ENCODE assay signal across 5 fruit fly cellular contexts in genomic region chr3R:23139634-23140010, dm6.
TF ChIP-seq lines count a peak whose summit lies in the region.

No protein-coding gene starts in this region.

- TF ChIP-seq CTCF in whole organism, embryonic (GFP tag; optimal IDR thresholded peaks at IDR 0.05; lab: Kevin White, UChicago), result no peak

TF ChIP-seq in whole organism, adult, 20 proteins besides CTCF, POLR2A, EP300 and RAD21 (continues in another document):
- peak; percentile 41 for TF ChIP-seq CG12768 (GFP tag; optimal IDR thresholded peaks at IDR 0.05; lab: Kevin White, UChicago)
- TF ChIP-seq ovo (GFP tag; optimal IDR thresholded peaks at IDR 0.05; lab: Kevin White, UChicago), result no peak
- peak; percentile 5 for TF ChIP-seq pad (GFP tag; optimal IDR thresholded peaks at IDR 0.05; lab: Kevin White, UChicago)
- TF ChIP-seq cnc (optimal IDR thresholded peaks at IDR 0.05; lab: Kevin White, UChicago), result no peak
- TF ChIP-seq Crg-1 (GFP tag; optimal IDR thresholded peaks at IDR 0.05; lab: Kevin White, UChicago), result no peak
- no peak for TF ChIP-seq CG1620 (GFP tag; optimal IDR thresholded peaks at IDR 0.05; lab: Kevin White, UChicago)
- peak; percentile 11 for TF ChIP-seq CG7101 (tag; optimal IDR thresholded peaks at IDR 0.05; lab: Kevin White, UChicago)
- no peak for TF ChIP-seq bab1 (GFP tag; optimal IDR thresholded peaks at IDR 0.05; lab: Kevin White, UChicago)
- TF ChIP-seq CG5204 (GFP tag; optimal IDR thresholded peaks at IDR 0.05; lab: Kevin White, UChicago), result no peak
- TF ChIP-seq toe (GFP tag; optimal IDR thresholded peaks at IDR 0.05; lab: Kevin White, UChicago), result peak; percentile 14
- TF ChIP-seq Clk (GFP tag; optimal IDR thresholded peaks at IDR 0.05; lab: Kevin White, UChicago), result peak; percentile 15
- TF ChIP-seq CG33017 (tag; optimal IDR thresholded peaks at IDR 0.05; lab: Kevin White, UChicago), result no peak
- TF ChIP-seq Hr96 (GFP tag; optimal IDR thresholded peaks at IDR 0.05; lab: Kevin White, UChicago), result peak; percentile 1
- no peak for TF ChIP-seq CG14711 (tag; optimal IDR thresholded peaks at IDR 0.05; lab: Kevin White, UChicago)
- TF ChIP-seq cic (GFP tag; optimal IDR thresholded peaks at IDR 0.05; lab: Kevin White, UChicago), result no peak
- peak; percentile 28 for TF ChIP-seq Mnt (GFP tag; optimal IDR thresholded peaks at IDR 0.05; lab: Kevin White, UChicago)
- TF ChIP-seq kay (GFP tag; lab: Kevin White, UChicago; ENCODE audit: borderline replicate concordance), result no peak
- peak; percentile 37 for TF ChIP-seq CG7045 (GFP tag; optimal IDR thresholded peaks at IDR 0.05; lab: Kevin White, UChicago)
- no peak for TF ChIP-seq tj (GFP tag; optimal IDR thresholded peaks at IDR 0.05; lab: Kevin White, UChicago)

TF ChIP-seq in whole organism, embryonic, 481 proteins besides CTCF, POLR2A, EP300 and RAD21 (continues in another document):
- TF ChIP-seq ranshi (GFP tag; IDR thresholded peaks at IDR 0.05; lab: Robert Waterston, UW) (peak; percentile 37; the same call in 1 of the 2 replicates), CG14667 (GFP tag; IDR thresholded peaks at IDR 0.05; lab: Robert Waterston, UW) (no peak), CG9215 (GFP tag; IDR thresholded peaks at IDR 0.05; lab: Robert Waterston, UW) (0 out of 2 replicates have a peak, but pooled peaks have one; percentile 33), CG12769 (tag; optimal IDR thresholded peaks at IDR 0.05; lab: Kevin White, UChicago) (peak; percentile 36), gem (tag; optimal IDR thresholded peaks at IDR 0.05; lab: Kevin White, UChicago) (peak; percentile 19), aop (GFP tag; IDR thresholded peaks at IDR 0.05; lab: Robert Waterston, UW) (no peak), slbo (GFP tag; IDR thresholded peaks at IDR 0.05; lab: Robert Waterston, UW) (peak; percentile 41; the same call in 1 of the 2 replicates), twi (tag; optimal IDR thresholded peaks at IDR 0.05; lab: Kevin White, UChicago) (no peak), unpg (GFP tag; optimal IDR thresholded peaks at IDR 0.05; lab: Kevin White, UChicago) (no peak), fd64A (GFP tag; optimal IDR thresholded peaks at IDR 0.05; lab: Kevin White, UChicago) (no peak), lab (GFP tag; optimal IDR thresholded peaks at IDR 0.05; lab: Kevin White, UChicago) (peak; percentile 25), Rfx (GFP tag; IDR thresholded peaks at IDR 0.05; lab: Robert Waterston, UW) (peak; percentile 7; the same call in 1 of the 2 replicates), vfl (GFP tag; optimal IDR thresholded peaks at IDR 0.05; lab: Kevin White, UChicago) (no peak), cwo (GFP tag; optimal IDR thresholded peaks at IDR 0.05; lab: Kevin White, UChicago) (peak; percentile 84), CG32532 (GFP tag; IDR thresholded peaks at IDR 0.05; lab: Robert Waterston, UW) (0 out of 2 replicates have a peak, but pooled peaks have one; percentile 8), hkb (optimal IDR thresholded peaks at IDR 0.05; lab: Kevin White, UChicago) (no peak), hkb (GFP tag; IDR thresholded peaks at IDR 0.05; lab: Robert Waterston, UW) (no peak), CHES-1-like (GFP tag; optimal IDR thresholded peaks at IDR 0.05; lab: Kevin White, UChicago) (no peak)

TF ChIP-seq in whole organism, prepupa, 60 proteins besides CTCF, POLR2A, EP300 and RAD21:
- no peak for TF ChIP-seq fd59A (GFP tag; optimal IDR thresholded peaks at IDR 0.05; lab: Kevin White, UChicago)
- no peak for TF ChIP-seq net (GFP tag; optimal IDR thresholded peaks at IDR 0.05; lab: Kevin White, UChicago)
- peak; percentile 1 for TF ChIP-seq CG32006 (GFP tag; optimal IDR thresholded peaks at IDR 0.05; lab: Kevin White, UChicago)
- TF ChIP-seq CG10669 (GFP tag; optimal IDR thresholded peaks at IDR 0.05; lab: Kevin White, UChicago), result no peak
- no peak for TF ChIP-seq Ets96B (tag; optimal IDR thresholded peaks at IDR 0.05; lab: Kevin White, UChicago)
- TF ChIP-seq fkh (GFP tag; optimal IDR thresholded peaks at IDR 0.05; lab: Kevin White, UChicago), result peak; percentile 11
- no peak for TF ChIP-seq lz (GFP tag; optimal IDR thresholded peaks at IDR 0.05; lab: Kevin White, UChicago)

TF ChIP-seq in whole organism, pupa, 21 proteins besides CTCF, POLR2A, EP300 and RAD21:
- TF ChIP-seq gl (tag; optimal IDR thresholded peaks at IDR 0.05; lab: Kevin White, UChicago) (no peak), CG4496 (GFP tag; IDR thresholded peaks at IDR 0.05; lab: Robert Waterston, UW) (peak; percentile 27; the same call in 1 of the 3 replicates)

TF ChIP-seq in whole organism, wandering third instar larva, 38 proteins besides CTCF, POLR2A, EP300 and RAD21:
- TF ChIP-seq rgr (GFP tag; optimal IDR thresholded peaks at IDR 0.05; lab: Kevin White, UChicago) (no peak), Rel (GFP tag; optimal IDR thresholded peaks at IDR 0.05; lab: Kevin White, UChicago) (no peak), Rel (tag; optimal IDR thresholded peaks at IDR 0.05; lab: Kevin White, UChicago) (peak; percentile 70), foxo (GFP tag; optimal IDR thresholded peaks at IDR 0.05; lab: Kevin White, UChicago) (peak in 1 of 2 experiments; percentile 15), fru (GFP tag; optimal IDR thresholded peaks at IDR 0.05; lab: Kevin White, UChicago) (no peak), GATAd (GFP tag; optimal IDR thresholded peaks at IDR 0.05; lab: Kevin White, UChicago) (no peak), h (GFP tag; optimal IDR thresholded peaks at IDR 0.05; lab: Kevin White, UChicago) (peak; percentile 4), dmrt93B (GFP tag; optimal IDR thresholded peaks at IDR 0.05; lab: Kevin White, UChicago) (no peak), OdsH (GFP tag; optimal IDR thresholded peaks at IDR 0.05; lab: Kevin White, UChicago) (no peak), Dif (GFP tag; optimal IDR thresholded peaks at IDR 0.05; lab: Kevin White, UChicago; ENCODE audit: partially characterized antibody) (no peak)
